Worm (Caenorhabditis elegans) whole organism, early embryonic: Measurements from ENCODE around the gene C25F9.4.

Source experiments
- F13C5.2 ChIP-seq: sonication (generic microtip); optimal IDR thresholded peaks from 2 replicates; lab custom pipeline; 2017; ENCODE audit warnings: mild to moderate bottlenecking, missing genetic modification characterization, inconsistent platforms, missing compliant biosample characterization
- ama-1 ChIP-seq: fragments of 150-350 bp; optimal IDR thresholded peaks from 2 replicates; lab custom pipeline; 2014
- ceh-13 ChIP-seq: fragments of 200-800 bp; sonication (Bioruptor generic); optimal IDR thresholded peaks from 2 replicates; lab custom pipeline; 2018; ENCODE audit warnings: mild to moderate bottlenecking, missing genetic modification characterization, missing compliant biosample characterization
- ceh-36 ChIP-seq: sonication (generic microtip); optimal IDR thresholded peaks from 2 replicates; lab custom pipeline; 2016; ENCODE audit warnings: missing genetic modification characterization, inconsistent platforms, missing compliant biosample characterization
- ets-7 ChIP-seq: sonication (generic microtip); optimal IDR thresholded peaks from 2 replicates; lab custom pipeline; 2016; ENCODE audit warnings: missing genotype, missing genetic modification characterization, missing compliant biosample characterization
- hmbx-1 ChIP-seq: sonication (generic microtip); optimal IDR thresholded peaks from 2 replicates; lab custom pipeline; 2016; ENCODE audit warnings: mild to moderate bottlenecking, missing genetic modification characterization, missing compliant biosample characterization
- hmg-4 ChIP-seq: fragments of 200-800 bp; sonication (Bioruptor generic); optimal IDR thresholded peaks from 2 replicates; lab custom pipeline; 2018; ENCODE audit warnings: mild to moderate bottlenecking, missing genetic modification characterization, missing compliant biosample characterization
- hnd-1 ChIP-seq: sonication (generic microtip); optimal IDR thresholded peaks from 2 replicates; lab custom pipeline; 2016; ENCODE audit warnings: missing genetic modification characterization, missing compliant biosample characterization
- pes-1 ChIP-seq: fragments of 200-800 bp; sonication (Bioruptor generic); IDR thresholded peaks from 2 replicates; pipeline ENCODE4 v1.3.6; 2022; ENCODE audit warnings: missing genetic modification reagents, missing genetic modification characterization, missing compliant biosample characterization
- sea-1 ChIP-seq: fragments of 200-800 bp; sonication (Bioruptor generic); conservative IDR thresholded peaks from 2 replicates; pipeline ENCODE4 v1.3.6; 2022; ENCODE audit warnings: missing genetic modification characterization, missing compliant biosample characterization
- tbx-11 ChIP-seq: fragments of 200-800 bp; sonication (Bioruptor generic); IDR thresholded peaks from 2 replicates; pipeline ENCODE4 v1.3.6; 2022; ENCODE audit warnings: missing genetic modification characterization, missing compliant biosample characterization
- tbx-37 ChIP-seq: fragments of 200-800 bp; sonication (Bioruptor generic); conservative IDR thresholded peaks from 2 replicates; pipeline ENCODE4 v1.3.6; 2022; ENCODE audit warnings: missing genetic modification reagents, missing genetic modification characterization, missing compliant biosample characterization
- tra-4 ChIP-seq: sonication (generic microtip); optimal IDR thresholded peaks from 2 replicates; lab custom pipeline; 2017; ENCODE audit warnings: missing genetic modification characterization, missing compliant biosample characterization

ce11 chrV:19430351-19430913 lies 14.1 kb upstream of the C25F9.4 start:
- TF ChIP-seq ama-1 (lab: Kevin White, UChicago) = no peak
- TF ChIP-seq F13C5.2 (tag; lab: Kevin White, UChicago) = no peak
- no peak for TF ChIP-seq pes-1 (GFP tag; lab: Robert Waterston, UW)
- no peak for TF ChIP-seq tbx-11
- TF ChIP-seq tra-4 (tag; lab: Kevin White, UChicago) = no peak
- peak; percentile 50 for TF ChIP-seq ceh-36
- TF ChIP-seq tbx-37 (GFP tag; lab: Robert Waterston, UW) = no peak
- no peak for TF ChIP-seq hnd-1
- no peak for TF ChIP-seq ceh-13
- no peak for TF ChIP-seq ets-7 (tag; lab: Kevin White, UChicago)
- TF ChIP-seq sea-1 = no peak
- TF ChIP-seq hmg-4 (GFP tag; lab: Kevin White, UChicago) = peak; percentile 26
- no peak for TF ChIP-seq hmbx-1 (tag; lab: Kevin White, UChicago)
